Worm (Caenorhabditis elegans) whole organism, L2 larva: Measurements from ENCODE around the gene nep-5.

ENCODE experiments used
- C34F6.9 ChIP-seq: fragments of 150-350 bp; optimal IDR thresholded peaks from 2 replicates; lab custom pipeline; 2014; ENCODE audit warnings: missing biosample characterization, missing genetic modification characterization
- F13H6.1 ChIP-seq: sonication (generic microtip); optimal IDR thresholded peaks from 2 replicates; lab custom pipeline; 2016; ENCODE audit warnings: missing genetic modification characterization, missing compliant biosample characterization
- R02D3.7 ChIP-seq: fragments of 150-350 bp; optimal IDR thresholded peaks from 2 replicates; lab custom pipeline; 2014; ENCODE audit warnings: missing biosample characterization, missing genetic modification characterization
- Y55F3AM.14 ChIP-seq: fragments of 200-800 bp; sonication (Bioruptor generic); optimal IDR thresholded peaks from 2 replicates; lab custom pipeline; 2018; ENCODE audit warnings: mild to moderate bottlenecking, missing genetic modification characterization, missing compliant biosample characterization
- ZK546.5 ChIP-seq: sonication (generic microtip); optimal IDR thresholded peaks from 2 replicates; lab custom pipeline; 2017; ENCODE audit warnings: missing biosample characterization, missing genetic modification characterization
- alr-1 ChIP-seq: fragments of 150-350 bp; optimal IDR thresholded peaks from 2 replicates; lab custom pipeline; 2014; ENCODE audit warnings: missing biosample characterization, missing genetic modification characterization
- ama-1 ChIP-seq: fragments of 150-350 bp; optimal IDR thresholded peaks from 2 replicates; lab custom pipeline; 2018; ENCODE audit warnings: inconsistent platforms
- blmp-1 ChIP-seq: sonication (generic microtip); optimal IDR thresholded peaks from 2 replicates; lab custom pipeline; 2017; ENCODE audit warnings: missing genetic modification characterization, mild to moderate bottlenecking, missing compliant biosample characterization, antibody characterized with exemption, moderate library complexity; ENCODE audit not compliant: insufficient read depth
- ceh-16 ChIP-seq: fragments of 150-350 bp; optimal IDR thresholded peaks from 2 replicates; lab custom pipeline; 2014; ENCODE audit warnings: missing biosample characterization, missing genetic modification characterization
- ceh-82 ChIP-seq: fragments of 150-350 bp; optimal IDR thresholded peaks from 2 replicates; lab custom pipeline; 2014; ENCODE audit warnings: missing biosample characterization, missing genetic modification characterization
- crh-2 ChIP-seq: sonication (generic microtip); optimal IDR thresholded peaks from 2 replicates; lab custom pipeline; 2017; ENCODE audit warnings: missing biosample characterization, missing genetic modification characterization
- dmd-4 ChIP-seq: sonication (generic microtip); optimal IDR thresholded peaks from 2 replicates; lab custom pipeline; 2017; ENCODE audit warnings: missing biosample characterization, missing genetic modification characterization
- egl-27 ChIP-seq: sonication (generic microtip); optimal IDR thresholded peaks from 3 replicates; lab custom pipeline; 2017; ENCODE audit warnings: missing biosample characterization, missing genetic modification reagents, missing genetic modification characterization
- elt-1 ChIP-seq: fragments of 150-350 bp; optimal IDR thresholded peaks from 2 replicates; lab custom pipeline; 2014; ENCODE audit warnings: missing biosample characterization, missing genetic modification characterization
- elt-3 ChIP-seq: sonication (generic microtip); optimal IDR thresholded peaks from 2 replicates; lab custom pipeline; 2017; ENCODE audit warnings: missing biosample characterization, missing genetic modification characterization
- fos-1 ChIP-seq: fragments of 150-350 bp; optimal IDR thresholded peaks from 2 replicates; lab custom pipeline; 2014; ENCODE audit warnings: missing biosample characterization, missing genetic modification characterization
- lin-11 ChIP-seq: fragments of 150-350 bp; sonication (generic microtip); optimal IDR thresholded peaks from 2 replicates; lab custom pipeline; 2014; ENCODE audit warnings: missing biosample characterization, missing genetic modification characterization, inconsistent platforms, mixed read lengths
- lin-13 ChIP-seq: fragments of 150-350 bp; optimal IDR thresholded peaks from 2 replicates; lab custom pipeline; 2014; ENCODE audit warnings: missing biosample characterization, missing genetic modification reagents, missing genetic modification characterization
- lin-39 ChIP-seq: fragments of 150-350 bp; optimal IDR thresholded peaks from 2 replicates; lab custom pipeline; 2014; ENCODE audit warnings: missing biosample characterization, missing genetic modification reagents, missing genetic modification characterization
- mab-5 ChIP-seq: fragments of 150-350 bp; optimal IDR thresholded peaks from 2 replicates; lab custom pipeline; 2014; ENCODE audit warnings: missing biosample characterization, missing genetic modification characterization
- mbf-1 ChIP-seq: sonication (generic microtip); optimal IDR thresholded peaks from 2 replicates; lab custom pipeline; 2017; ENCODE audit warnings: missing biosample characterization, missing genetic modification characterization
- mdl-1 ChIP-seq, 2 experiments: fragments of 150-350 bp in 1 of 2; sonication (generic microtip) in 1 of 2; optimal IDR thresholded peaks; 2 replicates each; lab custom pipeline; 2017; ENCODE audit warnings: missing biosample characterization in 2 of 2, missing genetic modification characterization in 2 of 2
- nhr-10 ChIP-seq: sonication (generic microtip); optimal IDR thresholded peaks from 2 replicates; lab custom pipeline; 2017; ENCODE audit warnings: missing biosample characterization, missing genetic modification characterization
- nhr-11 ChIP-seq: fragments of 150-350 bp; optimal IDR thresholded peaks from 2 replicates; lab custom pipeline; 2014; ENCODE audit warnings: missing biosample characterization, missing genetic modification characterization
- nhr-12 ChIP-seq: fragments of 150-350 bp; optimal IDR thresholded peaks from 2 replicates; lab custom pipeline; 2014; ENCODE audit warnings: missing biosample characterization, missing genetic modification characterization
- nhr-21 ChIP-seq: fragments of 150-350 bp; optimal IDR thresholded peaks from 2 replicates; lab custom pipeline; 2014; ENCODE audit warnings: missing biosample characterization, missing genetic modification characterization
- nhr-23 ChIP-seq: fragments of 150-350 bp; optimal IDR thresholded peaks from 2 replicates; lab custom pipeline; 2014; ENCODE audit warnings: missing biosample characterization, missing genetic modification reagents, missing genetic modification characterization
- nhr-25 ChIP-seq: fragments of 150-350 bp; sonication (generic microtip); optimal IDR thresholded peaks from 3 replicates; lab custom pipeline; 2014; ENCODE audit warnings: missing biosample characterization, missing genetic modification characterization
- nhr-6 ChIP-seq: fragments of 150-350 bp; optimal IDR thresholded peaks from 2 replicates; lab custom pipeline; 2014; ENCODE audit warnings: missing biosample characterization, missing genetic modification characterization
- peb-1 ChIP-seq: fragments of 150-350 bp; optimal IDR thresholded peaks from 2 replicates; lab custom pipeline; 2014; ENCODE audit warnings: missing biosample characterization, missing genetic modification characterization
- sem-4 ChIP-seq: fragments of 150-350 bp; optimal IDR thresholded peaks from 2 replicates; lab custom pipeline; 2014; ENCODE audit warnings: missing biosample characterization, missing genetic modification reagents, missing genetic modification characterization
- skn-1 ChIP-seq: sonication (generic microtip); optimal IDR thresholded peaks from 2 replicates; lab custom pipeline; 2017; ENCODE audit warnings: missing biosample characterization, missing genetic modification characterization
- sma-3 ChIP-seq: sonication (generic microtip); optimal IDR thresholded peaks from 2 replicates; lab custom pipeline; 2016; ENCODE audit warnings: missing genetic modification reagents, missing genetic modification characterization, missing compliant biosample characterization
- sma-9 ChIP-seq, 2 experiments: fragments of 150-350 bp in 1 of 2; sonication (generic microtip) in 1 of 2; optimal IDR thresholded peaks; 2 replicates each; lab custom pipeline; 2014 to 2016; ENCODE audit warnings: missing genetic modification characterization in 2 of 2, mild to moderate bottlenecking in 1 of 2, missing biosample characterization in 1 of 2, missing compliant biosample characterization in 1 of 2, missing genetic modification reagents in 1 of 2, moderate library complexity in 1 of 2
- snpc-4 ChIP-seq: fragments of 150-350 bp; optimal IDR thresholded peaks from 2 replicates; lab custom pipeline; 2014; ENCODE audit warnings: missing biosample characterization, missing genetic modification characterization
- unc-55 ChIP-seq: fragments of 150-350 bp; sonication (generic microtip); optimal IDR thresholded peaks from 3 replicates; lab custom pipeline; 2014; ENCODE audit warnings: missing biosample characterization, missing genetic modification reagents, missing genetic modification characterization
- ztf-1 ChIP-seq: fragments of 200-800 bp; sonication (Bioruptor generic); conservative IDR thresholded peaks from 2 replicates; pipeline ENCODE4 v1.3.6; 2022; ENCODE audit warnings: missing genetic modification characterization, missing compliant biosample characterization
- ztf-11 ChIP-seq: sonication (generic microtip); optimal IDR thresholded peaks from 2 replicates; lab custom pipeline; 2017; ENCODE audit warnings: missing biosample characterization, missing genetic modification characterization
- ztf-4 ChIP-seq: fragments of 150-350 bp; optimal IDR thresholded peaks from 2 replicates; lab custom pipeline; 2014; ENCODE audit warnings: missing biosample characterization, missing genetic modification characterization

nep-5 gene

DNA sequence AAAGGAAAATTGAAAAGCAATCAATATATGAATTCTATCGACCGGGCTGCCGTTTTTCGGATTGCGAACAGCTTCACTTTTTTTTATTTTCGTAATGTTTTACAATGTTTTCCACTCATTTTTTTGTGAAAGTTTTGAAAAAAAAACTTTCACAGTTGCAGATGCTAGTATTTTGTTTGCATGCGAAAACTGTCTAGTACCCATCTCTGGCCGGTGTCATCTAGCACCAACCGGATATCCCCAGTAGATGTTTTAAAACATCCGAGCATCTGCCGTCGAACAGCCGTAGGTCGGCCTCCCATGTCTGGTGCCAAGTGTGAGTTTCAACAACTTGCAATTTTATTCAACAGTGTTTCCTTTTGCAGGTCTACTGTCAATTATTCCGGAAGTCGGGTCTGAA, 33.5 kb downstream of the nep-5 start, which contains the start of gene ZK177.12:
Gene ZK177.12 (plus strand): TSS at position 301 of the 400 bp plus-strand sequence.
- TF ChIP-seq F13H6.1 (no peak), skn-1 (tag; lab: Kevin White, UChicago) (no peak), nhr-21 (no peak), elt-3 (tag; lab: Kevin White, UChicago) (no peak), unc-55 (GFP tag; lab: Kevin White, UChicago) (no peak), ceh-82 (no peak), mdl-1 (tag; optimal IDR thresholded peaks at IDR 0.05; lab: Kevin White, UChicago) (no peak), nhr-25 (tag; lab: Kevin White, UChicago) (no peak), nhr-12 (tag; lab: Kevin White, UChicago) (no peak), sem-4 (tag; lab: Kevin White, UChicago) (no peak), ZK546.5 (tag; lab: Kevin White, UChicago) (no peak), ztf-4 (no peak), nhr-6 (tag; lab: Kevin White, UChicago) (no peak), sma-9 (GFP tag; optimal IDR thresholded peaks at IDR 0.05; lab: Kevin White, UChicago) (no peak), sma-9 (tag; optimal IDR thresholded peaks at IDR 0.05; lab: Kevin White, UChicago) (no peak), elt-1 (no peak), mbf-1 (tag; lab: Kevin White, UChicago) (no peak), dmd-4 (tag; lab: Kevin White, UChicago) (no peak), egl-27 (tag; lab: Kevin White, UChicago) (no peak), mab-5 (tag; lab: Kevin White, UChicago) (no peak), crh-2 (tag; lab: Kevin White, UChicago) (no peak)

DNA sequence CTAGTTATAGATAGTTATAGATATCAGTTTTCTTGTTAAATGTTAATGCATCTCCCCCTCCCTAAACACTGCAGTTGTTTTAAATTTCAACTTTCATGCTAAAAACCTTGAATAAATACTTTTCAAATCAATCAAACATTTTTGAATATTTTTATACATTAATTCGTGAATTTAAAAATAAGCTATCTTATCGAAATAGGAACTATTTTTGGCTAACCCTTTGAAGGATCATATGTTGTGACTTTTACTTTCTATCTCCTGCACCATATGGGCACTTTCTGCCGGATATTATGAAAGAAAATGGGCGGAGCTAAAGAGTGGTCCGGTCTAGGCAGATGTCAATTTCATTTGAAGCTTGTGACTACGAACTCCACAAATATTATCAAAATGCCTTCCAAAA, 34.7 kb downstream of the nep-5 start, which contains the start of gene ZK177.11:
Gene ZK177.11 (plus strand): TSS at position 301 of the 400 bp plus-strand sequence.
- TF ChIP-seq peb-1 (tag; lab: Kevin White, UChicago) (no peak), nhr-21 (no peak), ztf-1 (no peak), ceh-16 (tag; lab: Kevin White, UChicago) (no peak), lin-13 (GFP tag; lab: Kevin White, UChicago) (no peak), lin-39 (tag; lab: Kevin White, UChicago) (no peak), blmp-1 (tag; lab: Kevin White, UChicago) (no peak), C34F6.9 (tag; lab: Kevin White, UChicago) (no peak), snpc-4 (tag; lab: Kevin White, UChicago) (no peak), sma-3 (GFP tag; lab: Kevin White, UChicago) (no peak)
- TF ChIP-seq, all 48 proteins: peak for 0

DNA sequence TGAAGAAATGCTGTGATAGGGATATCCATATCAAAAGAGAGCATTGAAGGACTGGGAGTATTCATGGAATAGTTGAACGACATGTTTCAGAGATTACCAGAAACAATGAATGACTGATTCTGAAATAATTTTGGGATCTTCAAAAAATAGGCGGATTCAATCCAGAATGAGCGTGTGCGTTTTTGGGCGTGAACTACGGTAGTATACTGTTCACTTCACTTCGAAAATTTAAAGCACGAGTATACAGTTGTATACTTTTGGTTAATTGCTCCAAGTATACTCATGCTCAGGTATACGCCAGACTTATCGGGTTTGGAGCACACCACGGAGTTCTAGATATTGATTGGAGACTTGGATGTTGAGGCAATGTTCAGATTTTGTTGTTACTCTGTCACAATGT, 37.4 kb downstream of the nep-5 start, which contains the start of gene tbx-35:
Gene tbx-35 (minus strand): TSS at position 101 of the 400 bp plus-strand sequence.
- TF ChIP-seq R02D3.7 (tag; lab: Kevin White, UChicago) (no peak), mab-5 (tag; lab: Kevin White, UChicago) (no peak), elt-3 (tag; lab: Kevin White, UChicago) (no peak), lin-11 (no peak), nhr-25 (tag; lab: Kevin White, UChicago) (no peak), mbf-1 (tag; lab: Kevin White, UChicago) (no peak), nhr-6 (tag; lab: Kevin White, UChicago) (no peak), snpc-4 (tag; lab: Kevin White, UChicago) (no peak), fos-1 (tag; lab: Kevin White, UChicago) (no peak), lin-39 (tag; lab: Kevin White, UChicago) (no peak), nhr-11 (tag; lab: Kevin White, UChicago) (no peak), nhr-23 (no peak), ceh-16 (tag; lab: Kevin White, UChicago) (no peak), mdl-1 (tag; optimal IDR thresholded peaks at IDR 0.05; lab: Kevin White, UChicago) (no peak), F13H6.1 (no peak), ztf-1 (no peak), alr-1 (tag; lab: Kevin White, UChicago) (no peak)

DNA sequence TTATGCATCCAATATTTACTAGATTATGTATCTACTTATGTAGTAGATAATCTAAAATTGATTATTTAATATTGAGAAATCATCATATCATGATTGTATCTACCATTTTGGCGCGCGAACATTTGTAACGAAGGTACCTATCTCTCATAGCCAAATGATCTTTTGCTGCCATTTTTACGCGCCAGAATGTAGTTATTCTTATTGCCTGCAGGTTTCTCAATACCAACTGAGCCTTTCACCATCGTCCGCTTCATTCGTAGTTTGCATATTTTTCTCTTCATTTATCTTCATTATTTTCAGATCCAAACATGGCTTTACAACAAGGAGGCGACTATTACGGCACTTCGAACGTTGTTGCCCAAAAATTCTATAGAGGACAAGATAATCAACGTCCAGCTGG, 39.9 kb downstream of the nep-5 start, which contains the start of gene ZK177.1:
Gene ZK177.1 (plus strand): TSS at position 301 of the 400 bp plus-strand sequence.
- TF ChIP-seq nhr-11 (tag; lab: Kevin White, UChicago) (no peak), ztf-11 (tag; lab: Kevin White, UChicago) (no peak), egl-27 (tag; lab: Kevin White, UChicago) (no peak), Y55F3AM.14 (no peak), snpc-4 (tag; lab: Kevin White, UChicago) (no peak), R02D3.7 (tag; lab: Kevin White, UChicago) (no peak), nhr-10 (tag; lab: Kevin White, UChicago) (no peak), sma-9 (GFP tag; optimal IDR thresholded peaks at IDR 0.05; lab: Kevin White, UChicago) (no peak), sma-9 (tag; optimal IDR thresholded peaks at IDR 0.05; lab: Kevin White, UChicago) (no peak), lin-39 (tag; lab: Kevin White, UChicago) (no peak), elt-1 (no peak), nhr-25 (tag; lab: Kevin White, UChicago) (no peak), ceh-16 (tag; lab: Kevin White, UChicago) (no peak), ama-1 (lab: Kevin White, UChicago) (no peak), lin-11 (no peak), nhr-12 (tag; lab: Kevin White, UChicago) (no peak)
